Worm (Caenorhabditis elegans) whole organism, L3 larva: ENCODE measurements around the gene K12H6.10.

Experiments used
- nfya-1 ChIP-seq: sonication (generic microtip); optimal IDR thresholded peaks from 2 replicates; lab custom pipeline; 2017; ENCODE audit warnings: missing genetic modification characterization, mild to moderate bottlenecking, missing compliant biosample characterization, antibody characterized with exemption, moderate library complexity; ENCODE audit not compliant: insufficient read depth
- nhr-77 ChIP-seq: fragments of 150-350 bp; optimal IDR thresholded peaks from 2 replicates; lab custom pipeline; 2014; ENCODE audit warnings: missing biosample characterization, missing genetic modification characterization
- sea-2 ChIP-seq: fragments of 150-350 bp; sonication (generic microtip); optimal IDR thresholded peaks from 4 replicates; lab custom pipeline; 2014; ENCODE audit warnings: missing biosample characterization, missing genetic modification reagents, missing genetic modification characterization
- zag-1 ChIP-seq: fragments of 150-350 bp; optimal IDR thresholded peaks from 2 replicates; lab custom pipeline; 2014; ENCODE audit warnings: missing biosample characterization, missing genetic modification characterization
- ztf-4 ChIP-seq: fragments of 150-350 bp; optimal IDR thresholded peaks from 2 replicates; lab custom pipeline; 2014; ENCODE audit warnings: missing biosample characterization, missing genetic modification characterization

- TF ChIP-seq nfya-1 (no peak), nhr-77 (no peak), ztf-4 (tag; lab: Kevin White, UChicago) (no peak), sea-2 (GFP tag; lab: Kevin White, UChicago) (no peak), zag-1 (tag; lab: Kevin White, UChicago) (no peak)
Measured at ce11 chrII:2859315-2859714, 36.6 kb downstream of the K12H6.10 start.
